Worm (Caenorhabditis elegans) whole organism, L4/young adult: ENCODE data around the gene fcd-2.

Experiments
- W03F9.2 ChIP-seq: fragments of 150-350 bp; optimal IDR thresholded peaks from 2 replicates; lab custom pipeline; 2014; ENCODE audit warnings: missing biosample characterization, missing genetic modification characterization
- him-1 ChIP-seq: sonication (generic microtip); optimal IDR thresholded peaks from 2 replicates; lab custom pipeline; 2016; ENCODE audit warnings: missing genotype, missing genetic modification reagents, missing genetic modification characterization, missing compliant biosample characterization

- TF ChIP-seq him-1 (tag; lab: Kevin White, UChicago) (no peak), W03F9.2 (tag; lab: Kevin White, UChicago) (no peak)
Measured at ce11 chrIV:15053271-15053670, 27.8 kb downstream of the fcd-2 start, which contains the start of gene srt-47.
